Fruit fly (Drosophila melanogaster) Kc167 (cell line): Measurements from ENCODE around the gene CG6749.

ENCODE experiments used
- Sin3A ChIP-seq: fragments of >200 bp; optimal IDR thresholded peaks from 2 replicates; lab custom pipeline; 2018; ENCODE audit warnings: missing external identifiers
- h ChIP-seq: fragments of >200 bp; optimal IDR thresholded peaks from 3 replicates; lab custom pipeline; 2018; ENCODE audit warnings: missing external identifiers
- insv ChIP-seq: fragments of >200 bp; optimal IDR thresholded peaks from 3 replicates; lab custom pipeline; 2018; ENCODE audit warnings: missing external identifiers
- psq ChIP-seq: fragments of >200 bp; optimal IDR thresholded peaks from 2 replicates; lab custom pipeline; 2017; ENCODE audit warnings: missing external identifiers
- ttk ChIP-seq: sonication (Bioruptor generic); optimal IDR thresholded peaks from 2 replicates; lab custom pipeline; 2017; ENCODE audit warnings: missing external identifiers

dm6 chr3L:9717101-9717500 lies 16.5 kb downstream of the CG6749 start:
- TF ChIP-seq psq (lab: Kevin White, UChicago) (no peak), insv (lab: Kevin White, UChicago) (no peak), h (lab: Kevin White, UChicago) (no peak), ttk (no peak), Sin3A (lab: Kevin White, UChicago) (no peak)
